Worm (Caenorhabditis elegans): Measurements from ENCODE around the gene Y46G5A.14.

ce11 chrII:12789497-12789896 lies 15.0 kb downstream of the Y46G5A.14 start:
- TF ChIP-seq tbx-11 (GFP tag; IDR thresholded peaks at IDR 0.05) (no peak), hmg-4 (GFP tag; optimal IDR thresholded peaks at IDR 0.05) (no peak), ama-1 (optimal IDR thresholded peaks at IDR 0.05) (no peak), tbx-37 (GFP tag; conservative IDR thresholded peaks at IDR 0.05) (no peak), scrt-1 (GFP tag; IDR thresholded peaks at IDR 0.05) (no peak)
